Worm (Caenorhabditis elegans): ENCODE results near the gene F07C6.3.

Gene F07C6.3

ce11 chrIV:12755641-12756040 lies 33.4 kb upstream of the F07C6.3 start:
- TF ChIP-seq nhr-43 (tag; optimal IDR thresholded peaks at IDR 0.05; ENCODE audit: poor library complexity, severe bottlenecking) (no peak), elt-1 (tag; optimal IDR thresholded peaks at IDR 0.05) (no peak), unc-62 (GFP tag; optimal IDR thresholded peaks at IDR 0.05) (no peak), tbx-2 (tag; optimal IDR thresholded peaks at IDR 0.05) (no peak), nhr-25 (tag; optimal IDR thresholded peaks at IDR 0.05) (no peak), jun-1 (tag; optimal IDR thresholded peaks at IDR 0.05) (no peak)

ce11 chrIV:12757470-12757869 lies 31.6 kb upstream of the F07C6.3 start, which contains the start of gene flp-9:
TSS of gene flp-9 (minus strand) at chrIV:12757570.
- TF ChIP-seq fkh-2 (tag; optimal IDR thresholded peaks at IDR 0.05) (no peak), ztf-4 (tag; optimal IDR thresholded peaks at IDR 0.05) (no peak), nhr-77 (tag; optimal IDR thresholded peaks at IDR 0.05) (no peak), fos-1 (tag; optimal IDR thresholded peaks at IDR 0.05) (no peak), nhr-23 (tag; optimal IDR thresholded peaks at IDR 0.05) (no peak), hmg-11 (tag; optimal IDR thresholded peaks at IDR 0.05) (no peak), lsy-12 (tag; optimal IDR thresholded peaks at IDR 0.05) (no peak), jun-1 (tag; optimal IDR thresholded peaks at IDR 0.05) (no peak), nfya-1 (tag; optimal IDR thresholded peaks at IDR 0.05; ENCODE audit: insufficient read depth) (no peak), eor-1 (tag; optimal IDR thresholded peaks at IDR 0.05) (no peak), elt-2 (tag; optimal IDR thresholded peaks at IDR 0.05) (no peak), nhr-237 (tag; optimal IDR thresholded peaks at IDR 0.05) (no peak), zag-1 (tag; optimal IDR thresholded peaks at IDR 0.05) (no peak), egl-5 (tag; optimal IDR thresholded peaks at IDR 0.05) (no peak), pha-4 (tag; optimal IDR thresholded peaks at IDR 0.05) (no peak), elt-3 (tag; optimal IDR thresholded peaks at IDR 0.05) (no peak), egl-27 (tag; optimal IDR thresholded peaks at IDR 0.05) (no peak), fkh-10 (GFP tag; optimal IDR thresholded peaks at IDR 0.05) (no peak), lin-39 (tag; optimal IDR thresholded peaks at IDR 0.05) (no peak)

ce11 chrIV:12762782-12763181 lies 26.3 kb upstream of the F07C6.3 start:
- no peak for TF ChIP-seq ztf-11 (tag; optimal IDR thresholded peaks at IDR 0.05)
- TF ChIP-seq fkh-10 (GFP tag; optimal IDR thresholded peaks at IDR 0.05), result peak; percentile 62

- TF ChIP-seq pqm-1 (tag; optimal IDR thresholded peaks at IDR 0.05), result peak; percentile 53
- TF ChIP-seq skn-1 (tag; optimal IDR thresholded peaks at IDR 0.05), result no peak
Observed at ce11 chrIV:12765067-12765466, 24.0 kb upstream of the F07C6.3 start, which contains the start of gene ZK897.10. TSS of gene ZK897.10 (plus strand) at chrIV:12765351.

ce11 chrIV:12771414-12771813 lies 17.6 kb upstream of the F07C6.3 start:
- peak; percentile 65 for TF ChIP-seq fkh-10 (GFP tag; optimal IDR thresholded peaks at IDR 0.05)
- TF ChIP-seq ceh-16 (tag; optimal IDR thresholded peaks at IDR 0.05), result no peak
- TF ChIP-seq eor-1 (tag; optimal IDR thresholded peaks at IDR 0.05), result no peak
- TF ChIP-seq pha-4 (tag; optimal IDR thresholded peaks at IDR 0.05), result no peak
- peak; percentile 26 for TF ChIP-seq lin-15B (tag; optimal IDR thresholded peaks at IDR 0.05)
- TF ChIP-seq ztf-11 (tag; optimal IDR thresholded peaks at IDR 0.05), result no peak
- no peak for TF ChIP-seq egl-5 (tag; optimal IDR thresholded peaks at IDR 0.05)
- no peak for TF ChIP-seq nhr-237 (tag; optimal IDR thresholded peaks at IDR 0.05)
- TF ChIP-seq nhr-67 (tag; optimal IDR thresholded peaks at IDR 0.05), result no peak
- no peak for TF ChIP-seq zag-1 (tag; optimal IDR thresholded peaks at IDR 0.05)
- no peak for TF ChIP-seq ama-1 (optimal IDR thresholded peaks at IDR 0.05)
- TF ChIP-seq nfya-1 (tag; optimal IDR thresholded peaks at IDR 0.05; ENCODE audit: insufficient read depth), result peak; percentile 73
- TF ChIP-seq lin-39 (tag; optimal IDR thresholded peaks at IDR 0.05), result peak; percentile 89
- no peak for TF ChIP-seq mml-1 (tag; optimal IDR thresholded peaks at IDR 0.05)
- TF ChIP-seq tbx-2 (tag; optimal IDR thresholded peaks at IDR 0.05), result peak; percentile 38
- no peak for TF ChIP-seq elt-2 (tag; optimal IDR thresholded peaks at IDR 0.05)
- TF ChIP-seq nhr-23 (tag; optimal IDR thresholded peaks at IDR 0.05), result no peak
- TF ChIP-seq fos-1 (tag; optimal IDR thresholded peaks at IDR 0.05), result no peak
- no peak for TF ChIP-seq nhr-25 (tag; optimal IDR thresholded peaks at IDR 0.05)
- TF ChIP-seq aly-2 (tag; optimal IDR thresholded peaks at IDR 0.05), result no peak
- no peak for TF ChIP-seq ceh-82 (tag; optimal IDR thresholded peaks at IDR 0.05)
- peak; percentile 20 for TF ChIP-seq snpc-4 (tag; optimal IDR thresholded peaks at IDR 0.05)
- TF ChIP-seq unc-62 (GFP tag; optimal IDR thresholded peaks at IDR 0.05), result no peak
- TF ChIP-seq lsy-12 (tag; optimal IDR thresholded peaks at IDR 0.05), result no peak
- TF ChIP-seq nhr-12 (tag; optimal IDR thresholded peaks at IDR 0.05), result no peak
- TF ChIP-seq egl-27 (tag; optimal IDR thresholded peaks at IDR 0.05), result no peak
- no peak for TF ChIP-seq ZK546.5 (tag; optimal IDR thresholded peaks at IDR 0.05)
- TF ChIP-seq hmg-11 (tag; optimal IDR thresholded peaks at IDR 0.05), result peak; percentile 67
- TF ChIP-seq ceh-28 (tag; optimal IDR thresholded peaks at IDR 0.05), result no peak
- TF ChIP-seq ztf-4 (tag; optimal IDR thresholded peaks at IDR 0.05), result no peak
- no peak for TF ChIP-seq pqm-1 (tag; optimal IDR thresholded peaks at IDR 0.05)
- no peak for TF ChIP-seq elt-3 (tag; optimal IDR thresholded peaks at IDR 0.05)
- peak; percentile 37 for TF ChIP-seq mdl-1 (tag; optimal IDR thresholded peaks at IDR 0.05)
- no peak for TF ChIP-seq ceh-9 (tag; optimal IDR thresholded peaks at IDR 0.05)
- no peak for TF ChIP-seq daf-12 (tag; optimal IDR thresholded peaks at IDR 0.05)
- peak; percentile 43 for TF ChIP-seq nhr-11 (tag; optimal IDR thresholded peaks at IDR 0.05)
- no peak for TF ChIP-seq elt-1 (tag; optimal IDR thresholded peaks at IDR 0.05)
- TF ChIP-seq fkh-2 (tag; optimal IDR thresholded peaks at IDR 0.05), result no peak
- TF ChIP-seq nhr-43 (tag; optimal IDR thresholded peaks at IDR 0.05; ENCODE audit: poor library complexity, severe bottlenecking), result no peak
